Fruit fly (Drosophila melanogaster): ENCODE data around the gene CG3795.

CG3795 gene

DNA sequence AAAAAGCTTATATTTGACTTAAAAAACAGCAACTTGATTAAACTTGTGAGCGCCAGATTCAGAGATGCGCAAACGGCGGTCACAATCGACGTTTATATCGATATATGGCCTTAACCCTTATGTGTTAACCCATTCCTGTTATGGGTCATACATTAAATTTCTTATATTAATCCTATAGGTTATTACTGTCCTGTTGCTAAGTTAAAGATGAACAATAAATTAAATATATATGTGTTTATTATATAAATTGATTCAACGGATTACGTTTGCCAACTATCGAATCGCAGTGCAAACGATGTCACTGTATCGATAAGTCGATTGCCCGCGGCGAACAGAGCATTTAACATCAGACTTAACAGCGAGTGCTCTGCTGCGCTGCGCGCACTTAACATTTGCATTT, 40.8 kb downstream of the CG3795 start, which contains the start of the genes CG3740 and hfw (continued):
- TF ChIP-seq Rel (GFP tag; optimal IDR thresholded peaks at IDR 0.05) (peak; percentile 25), Rel (tag; optimal IDR thresholded peaks at IDR 0.05) (peak; percentile 63), dsf (GFP tag; optimal IDR thresholded peaks at IDR 0.05; ENCODE audit: borderline replicate concordance) (peak; percentile 47), Myc (optimal IDR thresholded peaks at IDR 0.05) (peak; percentile 58), Dif (GFP tag; optimal IDR thresholded peaks at IDR 0.05; ENCODE audit: partially characterized antibody) (no peak), br (GFP tag; optimal IDR thresholded peaks at IDR 0.05) (peak; percentile 56), GATAd (GFP tag; optimal IDR thresholded peaks at IDR 0.05) (no peak), N (GFP tag; optimal IDR thresholded peaks at IDR 0.05) (no peak), h (GFP tag; optimal IDR thresholded peaks at IDR 0.05) (peak; percentile 73), sv (GFP tag; optimal IDR thresholded peaks at IDR 0.05) (peak; percentile 37), Sp1 (GFP tag; optimal IDR thresholded peaks at IDR 0.05) (peak; percentile 70), CG32264 (GFP tag; optimal IDR thresholded peaks at IDR 0.05) (no peak), pan (optimal IDR thresholded peaks at IDR 0.05) (no peak), CrebA (GFP tag; optimal IDR thresholded peaks at IDR 0.05; ENCODE audit: borderline replicate concordance) (no peak)

- TF ChIP-seq Sp1 (GFP tag; optimal IDR thresholded peaks at IDR 0.05) (no peak), OdsH (GFP tag; optimal IDR thresholded peaks at IDR 0.05) (no peak), GATAd (GFP tag; optimal IDR thresholded peaks at IDR 0.05) (no peak), Hnf4 (GFP tag; optimal IDR thresholded peaks at IDR 0.05) (no peak), fru (GFP tag; optimal IDR thresholded peaks at IDR 0.05) (no peak), Vsx2 (GFP tag; optimal IDR thresholded peaks at IDR 0.05; ENCODE audit: partially characterized antibody) (no peak), jim (GFP tag; optimal IDR thresholded peaks at IDR 0.05) (no peak), rgr (GFP tag; optimal IDR thresholded peaks at IDR 0.05) (no peak)
Measured at dm6 chrX:1668688-1669087, 41.3 kb downstream of the CG3795 start, which contains the start of gene Mur2B. Mur2B (minus strand) TSS chrX:1668788.

- TF ChIP-seq ey (GFP tag; optimal IDR thresholded peaks at IDR 0.05) (no peak), lola (GFP tag; optimal IDR thresholded peaks at IDR 0.05) (no peak), HLH106 (tag; optimal IDR thresholded peaks at IDR 0.05) (no peak), CrebA (GFP tag; optimal IDR thresholded peaks at IDR 0.05; ENCODE audit: borderline replicate concordance) (no peak), Dfd (GFP tag; optimal IDR thresholded peaks at IDR 0.05) (no peak), Jra (GFP tag; optimal IDR thresholded peaks at IDR 0.05) (no peak), br (GFP tag; optimal IDR thresholded peaks at IDR 0.05) (peak; percentile 8), psq (GFP tag; optimal IDR thresholded peaks at IDR 0.05) (no peak), Hr78 (GFP tag; optimal IDR thresholded peaks at IDR 0.05) (no peak), CG9705 (GFP tag; optimal IDR thresholded peaks at IDR 0.05) (no peak), usp (GFP tag; optimal IDR thresholded peaks at IDR 0.05) (no peak), Mio (GFP tag; optimal IDR thresholded peaks at IDR 0.05) (no peak), Sp1 (GFP tag; optimal IDR thresholded peaks at IDR 0.05) (peak; percentile 1), dmrt93B (GFP tag; optimal IDR thresholded peaks at IDR 0.05) (no peak), Myc (optimal IDR thresholded peaks at IDR 0.05) (no peak), CG32264 (GFP tag; optimal IDR thresholded peaks at IDR 0.05) (no peak), woc (GFP tag; optimal IDR thresholded peaks at IDR 0.05) (no peak), Abd-B (GFP tag; optimal IDR thresholded peaks at IDR 0.05) (no peak), N (GFP tag; optimal IDR thresholded peaks at IDR 0.05) (no peak), sage (GFP tag; optimal IDR thresholded peaks at IDR 0.05) (no peak), rgr (GFP tag; optimal IDR thresholded peaks at IDR 0.05) (peak; percentile 44), Dif (GFP tag; optimal IDR thresholded peaks at IDR 0.05; ENCODE audit: partially characterized antibody) (no peak), Hnf4 (GFP tag; optimal IDR thresholded peaks at IDR 0.05) (no peak), Rel (GFP tag; optimal IDR thresholded peaks at IDR 0.05) (no peak), Rel (tag; optimal IDR thresholded peaks at IDR 0.05) (peak; percentile 72), sv (GFP tag; optimal IDR thresholded peaks at IDR 0.05) (no peak), foxo (GFP tag; optimal IDR thresholded peaks at IDR 0.05) (no peak), dl (GFP tag; optimal IDR thresholded peaks at IDR 0.05; ENCODE audit: insufficient read depth in 1 of 2, partially characterized antibody in 2 of 2) (no peak), h (GFP tag; optimal IDR thresholded peaks at IDR 0.05) (peak; percentile 22), brk (GFP tag; optimal IDR thresholded peaks at IDR 0.05) (no peak), Vsx2 (GFP tag; optimal IDR thresholded peaks at IDR 0.05; ENCODE audit: partially characterized antibody) (no peak), tai (GFP tag; optimal IDR thresholded peaks at IDR 0.05) (no peak), GATAd (GFP tag; optimal IDR thresholded peaks at IDR 0.05) (no peak), jim (GFP tag; optimal IDR thresholded peaks at IDR 0.05) (no peak), OdsH (GFP tag; optimal IDR thresholded peaks at IDR 0.05) (no peak), fru (GFP tag; optimal IDR thresholded peaks at IDR 0.05) (no peak), pan (optimal IDR thresholded peaks at IDR 0.05) (no peak), Hr83 (GFP tag; optimal IDR thresholded peaks at IDR 0.05; ENCODE audit: poor library complexity, severe bottlenecking) (no peak), dsf (GFP tag; optimal IDR thresholded peaks at IDR 0.05; ENCODE audit: borderline replicate concordance) (no peak)
Measured at dm6 chrX:1664836-1665235, 45.1 kb downstream of the CG3795 start, which contains the start of gene dor. dor (plus strand) TSS chrX:1665052.
